Worm (Caenorhabditis elegans) whole organism, young adult: ENCODE results near the gene cosa-1.

Source experiments
- B0019.2 ChIP-seq: fragments of 200-800 bp; sonication (Bioruptor generic); conservative IDR thresholded peaks from 2 replicates; pipeline ENCODE4 v1.3.6; 2022; ENCODE audit warnings: missing genetic modification reagents, missing genetic modification characterization, missing compliant biosample characterization
- B0035.1 ChIP-seq: sonication (generic microtip); optimal IDR thresholded peaks from 2 replicates; lab custom pipeline; 2016; ENCODE audit warnings: missing genetic modification characterization, mild to moderate bottlenecking, missing compliant biosample characterization, missing genotype, missing genetic modification reagents
- F22D6.2 ChIP-seq: sonication (generic microtip); optimal IDR thresholded peaks from 2 replicates; lab custom pipeline; 2016; ENCODE audit warnings: mild to moderate bottlenecking, missing genetic modification characterization, missing compliant biosample characterization
- F52B5.7 ChIP-seq: sonication (generic microtip); optimal IDR thresholded peaks from 2 replicates; lab custom pipeline; 2016; ENCODE audit warnings: mild to moderate bottlenecking, missing genetic modification characterization, missing compliant biosample characterization
- F57C9.4 ChIP-seq: sonication (generic microtip); optimal IDR thresholded peaks from 2 replicates; lab custom pipeline; 2017; ENCODE audit warnings: mild to moderate bottlenecking, missing genetic modification characterization, missing compliant biosample characterization
- K11D2.4 ChIP-seq: fragments of 200-800 bp; sonication (Bioruptor generic); IDR thresholded peaks from 2 replicates; pipeline ENCODE4 v1.3.6; 2022; ENCODE audit warnings: missing genetic modification reagents, missing genetic modification characterization, missing compliant biosample characterization
- Y79H2A.3 ChIP-seq: fragments of 200-800 bp; sonication (Bioruptor generic); conservative IDR thresholded peaks from 2 replicates; pipeline ENCODE4 v1.3.6; 2022; ENCODE audit warnings: missing genetic modification reagents, missing genetic modification characterization, missing compliant biosample characterization
- akir-1 ChIP-seq: fragments of 200-800 bp; sonication (Bioruptor generic); optimal IDR thresholded peaks from 2 replicates; lab custom pipeline; 2018; ENCODE audit warnings: mild to moderate bottlenecking, missing genetic modification characterization, moderate library complexity, missing compliant biosample characterization
- atf-7 ChIP-seq: sonication (generic microtip); optimal IDR thresholded peaks from 2 replicates; lab custom pipeline; 2017; ENCODE audit warnings: mild to moderate bottlenecking, missing genetic modification characterization, missing compliant biosample characterization
- attf-5 ChIP-seq: fragments of 200-800 bp; sonication (Bioruptor generic); optimal IDR thresholded peaks from 2 replicates; lab custom pipeline; 2018; ENCODE audit warnings: mild to moderate bottlenecking, missing genetic modification characterization, missing compliant biosample characterization
- bed-1 ChIP-seq: fragments of 200-800 bp; sonication (Bioruptor generic); IDR thresholded peaks from 2 replicates; pipeline ENCODE4 v1.3.6; 2022; ENCODE audit warnings: missing genetic modification reagents, missing genetic modification characterization, missing compliant biosample characterization
- ccch-3 ChIP-seq: fragments of 200-800 bp; sonication (Bioruptor generic); optimal IDR thresholded peaks from 2 replicates; lab custom pipeline; 2018; ENCODE audit warnings: mild to moderate bottlenecking, missing genetic modification characterization, missing compliant biosample characterization
- ceh-58 ChIP-seq: fragments of 200-800 bp; sonication (Bioruptor generic); IDR thresholded peaks from 2 replicates; pipeline ENCODE4 v1.3.6; 2022; ENCODE audit warnings: missing genetic modification characterization, missing compliant biosample characterization
- ceh-91 ChIP-seq: fragments of 200-800 bp; sonication (Bioruptor generic); IDR thresholded peaks from 2 replicates; pipeline ENCODE4 v1.3.6; 2022; ENCODE audit warnings: missing genetic modification reagents, missing genetic modification characterization, missing compliant biosample characterization
- dox-1 ChIP-seq: fragments of 200-800 bp; sonication (Bioruptor generic); IDR thresholded peaks from 2 replicates; pipeline ENCODE4 v1.3.6; 2022; ENCODE audit warnings: missing genetic modification reagents, missing genetic modification characterization, missing compliant biosample characterization
- dpl-1 ChIP-seq: fragments of 150-350 bp; optimal IDR thresholded peaks from 2 replicates; lab custom pipeline; 2014; ENCODE audit warnings: missing biosample characterization, missing genetic modification reagents, missing genetic modification characterization
- egrh-3 ChIP-seq: fragments of 200-800 bp; sonication (Bioruptor generic); IDR thresholded peaks from 2 replicates; pipeline ENCODE4 v1.3.6; 2022; ENCODE audit warnings: missing genetic modification reagents, missing genetic modification characterization, missing compliant biosample characterization
- gei-17 ChIP-seq: fragments of 200-800 bp; sonication (Bioruptor generic); optimal IDR thresholded peaks from 2 replicates; lab custom pipeline; 2018; ENCODE audit warnings: mild to moderate bottlenecking, missing genetic modification characterization, missing compliant biosample characterization
- him-1 ChIP-seq: sonication (generic microtip); optimal IDR thresholded peaks from 2 replicates; lab custom pipeline; 2016; ENCODE audit warnings: missing genotype, missing genetic modification reagents, missing genetic modification characterization, missing compliant biosample characterization
- hlh-12 ChIP-seq: sonication (generic microtip); optimal IDR thresholded peaks from 2 replicates; lab custom pipeline; 2016; ENCODE audit warnings: missing genetic modification characterization, missing compliant biosample characterization
- hsf-1 ChIP-seq: fragments of 200-800 bp; sonication (Bioruptor generic); IDR thresholded peaks from 2 replicates; pipeline ENCODE4 v1.3.6; 2022; ENCODE audit warnings: missing genetic modification reagents, missing genetic modification characterization, missing compliant biosample characterization
- lin-35 ChIP-seq, 3 experiments: fragments of 150-350 bp in 2 of 3; sonication (generic microtip) in 1 of 3; optimal IDR thresholded peaks; 2 replicates each; lab custom pipeline; 2014 to 2018; ENCODE audit warnings: missing biosample characterization in 3 of 3, missing genetic modification characterization in 3 of 3, missing genetic modification reagents in 3 of 3
- lin-40 ChIP-seq: sonication (generic microtip); optimal IDR thresholded peaks from 2 replicates; lab custom pipeline; 2016; ENCODE audit warnings: missing genetic modification characterization, mild to moderate bottlenecking, missing compliant biosample characterization, missing genotype, missing genetic modification reagents
- lin-54 ChIP-seq: fragments of 200-800 bp; sonication (Bioruptor generic); optimal IDR thresholded peaks from 2 replicates; lab custom pipeline; 2018; ENCODE audit warnings: mild to moderate bottlenecking, missing genetic modification characterization, missing compliant biosample characterization
- lsl-1 ChIP-seq: fragments of 200-800 bp; sonication (Bioruptor generic); optimal IDR thresholded peaks from 2 replicates; lab custom pipeline; 2018; ENCODE audit warnings: mild to moderate bottlenecking, missing genetic modification characterization, moderate library complexity, missing compliant biosample characterization
- madf-10 ChIP-seq: sonication (generic microtip); optimal IDR thresholded peaks from 2 replicates; lab custom pipeline; 2016; ENCODE audit warnings: mild to moderate bottlenecking, missing genetic modification characterization, missing compliant biosample characterization
- mes-4 ChIP-seq: sonication (generic microtip); optimal IDR thresholded peaks from 2 replicates; lab custom pipeline; 2016; ENCODE audit warnings: missing genotype, missing genetic modification characterization, missing compliant biosample characterization
- nfya-1 ChIP-seq: sonication (generic microtip); optimal IDR thresholded peaks from 2 replicates; lab custom pipeline; 2017; ENCODE audit warnings: antibody characterized with exemption, missing compliant biosample characterization, missing genetic modification characterization, borderline replicate concordance; ENCODE audit not compliant: insufficient read depth
- nfya-2 ChIP-seq: fragments of 200-800 bp; sonication (Bioruptor generic); IDR thresholded peaks from 2 replicates; pipeline ENCODE4 v1.3.6; 2022; ENCODE audit warnings: missing genetic modification reagents, missing genetic modification characterization, missing compliant biosample characterization
- nhr-80 ChIP-seq: sonication (generic microtip); optimal IDR thresholded peaks from 2 replicates; lab custom pipeline; 2016; ENCODE audit warnings: missing genetic modification characterization, missing compliant biosample characterization
- pha-4 ChIP-seq: fragments of 150-350 bp; sonication (generic microtip); optimal IDR thresholded peaks from 2 replicates; lab custom pipeline; 2014; ENCODE audit warnings: missing biosample characterization, missing genetic modification reagents, missing genetic modification characterization
- snpc-1.1 ChIP-seq: sonication (generic microtip); optimal IDR thresholded peaks from 2 replicates; lab custom pipeline; 2017; ENCODE audit warnings: missing genetic modification characterization, mild to moderate bottlenecking, missing compliant biosample characterization, antibody characterized with exemption, moderate library complexity, missing genotype, missing genetic modification reagents; ENCODE audit not compliant: insufficient read depth
- zfh-2 ChIP-seq: fragments of 200-800 bp; sonication (Bioruptor generic); conservative IDR thresholded peaks from 2 replicates; pipeline ENCODE4 v1.3.6; 2022; ENCODE audit warnings: missing genetic modification reagents, missing genetic modification characterization, missing compliant biosample characterization
- ztf-18 ChIP-seq: sonication (generic microtip); optimal IDR thresholded peaks from 2 replicates; lab custom pipeline; 2016; ENCODE audit warnings: missing genotype, mild to moderate bottlenecking, missing genetic modification characterization, missing compliant biosample characterization
- ztf-22 ChIP-seq: fragments of 200-800 bp; sonication (Bioruptor generic); optimal IDR thresholded peaks from 2 replicates; lab custom pipeline; 2018; ENCODE audit warnings: mild to moderate bottlenecking, missing genetic modification characterization, moderate library complexity, missing compliant biosample characterization
- ztf-25 ChIP-seq: fragments of 200-800 bp; sonication (Bioruptor generic); IDR thresholded peaks from 2 replicates; pipeline ENCODE4 v1.3.6; 2022; ENCODE audit warnings: missing genetic modification reagents, missing genetic modification characterization, missing compliant biosample characterization
- ztf-28 ChIP-seq: fragments of 200-800 bp; sonication (Bioruptor generic); IDR thresholded peaks from 2 replicates; pipeline ENCODE4 v1.3.6; 2022; ENCODE audit warnings: missing genetic modification reagents, missing genetic modification characterization, missing compliant biosample characterization

The cosa-1 gene

ce11 chrIII:2725221-2726203 lies at the start of gene cosa-1 (continued):
- no peak for TF ChIP-seq B0019.2 (GFP tag; lab: Robert Waterston, UW)
- no peak for TF ChIP-seq B0035.1 (tag; lab: Kevin White, UChicago)
- TF ChIP-seq nfya-2 (GFP tag; lab: Robert Waterston, UW) = no peak
- TF ChIP-seq nhr-80 (tag; lab: Kevin White, UChicago) = no peak
- TF ChIP-seq dpl-1 (GFP tag; lab: Kevin White, UChicago) = no peak
- TF ChIP-seq lsl-1 = peak; percentile 99
- no peak for TF ChIP-seq mes-4 (tag; lab: Kevin White, UChicago)
- TF ChIP-seq F57C9.4 (tag; lab: Kevin White, UChicago) = no peak
- TF ChIP-seq egrh-3 (GFP tag; lab: Robert Waterston, UW) = no peak
- TF ChIP-seq gei-17 = no peak
- TF ChIP-seq ceh-58 (GFP tag; lab: Robert Waterston, UW) = no peak
- TF ChIP-seq ztf-22 (GFP tag; lab: Kevin White, UChicago) = no peak
- peak; percentile 38 for TF ChIP-seq lin-54 (GFP tag; lab: Kevin White, UChicago)
- TF ChIP-seq ceh-91 = peak; percentile 75; the same call in 1 of the 2 replicates
- TF ChIP-seq K11D2.4 = no peak
- TF ChIP-seq attf-5 (GFP tag; lab: Kevin White, UChicago) = no peak
- no peak for TF ChIP-seq ztf-25 (GFP tag; lab: Robert Waterston, UW)
- no peak for TF ChIP-seq lin-35 (GFP tag; optimal IDR thresholded peaks at IDR 0.05; lab: Kevin White, UChicago)
- TF ChIP-seq him-1 (tag; lab: Kevin White, UChicago) = no peak
- no peak for TF ChIP-seq ztf-28 (GFP tag; lab: Robert Waterston, UW)
- TF ChIP-seq ccch-3 (GFP tag; lab: Kevin White, UChicago) = no peak
- no peak for TF ChIP-seq hsf-1 (GFP tag; lab: Robert Waterston, UW)
- TF ChIP-seq atf-7 = no peak
- no peak for TF ChIP-seq F52B5.7 (tag; lab: Kevin White, UChicago)
- TF ChIP-seq madf-10 = no peak
- TF ChIP-seq bed-1 (GFP tag; lab: Robert Waterston, UW) = no peak
- no peak for TF ChIP-seq ztf-18 (tag; lab: Kevin White, UChicago)
- TF ChIP-seq lin-40 (tag; lab: Kevin White, UChicago) = no peak
- TF ChIP-seq snpc-1.1 (tag; lab: Kevin White, UChicago) = no peak
- peak; percentile 62; the same call in 1 of the 2 replicates for TF ChIP-seq dox-1 (GFP tag; lab: Robert Waterston, UW)
- TF ChIP-seq pha-4 = no peak
- no peak for TF ChIP-seq F22D6.2
- no peak for TF ChIP-seq Y79H2A.3 (GFP tag; lab: Robert Waterston, UW)
- TF ChIP-seq akir-1 (GFP tag; lab: Kevin White, UChicago) = no peak
- TF ChIP-seq hlh-12 (tag; lab: Kevin White, UChicago) = no peak
- TF ChIP-seq, all 124 proteins: peak for 21

DNA sequence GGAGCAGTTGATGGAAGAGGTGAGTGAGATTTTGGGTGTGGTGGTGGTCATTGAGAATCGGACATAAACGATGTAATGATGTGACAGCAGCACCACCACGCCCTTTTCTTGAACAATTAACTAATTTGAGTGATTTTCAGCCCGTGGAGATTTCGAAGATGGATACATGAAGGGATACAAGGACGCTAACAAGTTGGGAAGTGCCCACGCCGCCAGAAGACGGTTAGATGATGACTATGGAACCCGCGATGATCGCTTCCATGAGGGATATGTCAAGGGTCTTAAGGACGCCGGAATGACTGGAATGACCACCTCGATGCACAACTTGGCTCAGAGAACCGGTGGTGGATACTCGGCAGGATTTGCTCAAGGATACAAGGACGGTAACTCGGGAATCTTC lies 47.9 kb upstream of the cosa-1 start:
- TF ChIP-seq nfya-1 (tag; lab: Kevin White, UChicago) = no peak
- TF ChIP-seq zfh-2 = peak; percentile 62
